Worm (Caenorhabditis elegans) whole organism, early embryonic: ENCODE measurements around the gene F46G11.6.

Experiments
- B0310.2 ChIP-seq: sonication (generic microtip); optimal IDR thresholded peaks from 2 replicates; lab custom pipeline; 2016; ENCODE audit warnings: mild to moderate bottlenecking, missing genetic modification characterization, missing compliant biosample characterization
- F13C5.2 ChIP-seq: sonication (generic microtip); optimal IDR thresholded peaks from 2 replicates; lab custom pipeline; 2017; ENCODE audit warnings: mild to moderate bottlenecking, missing genetic modification characterization, inconsistent platforms, missing compliant biosample characterization
- aly-1 ChIP-seq: sonication (generic microtip); optimal IDR thresholded peaks from 2 replicates; lab custom pipeline; 2016; ENCODE audit warnings: missing genetic modification characterization, missing compliant biosample characterization
- ama-1 ChIP-seq: fragments of 150-350 bp; optimal IDR thresholded peaks from 2 replicates; lab custom pipeline; 2014
- ceh-13 ChIP-seq: fragments of 200-800 bp; sonication (Bioruptor generic); optimal IDR thresholded peaks from 2 replicates; lab custom pipeline; 2018; ENCODE audit warnings: mild to moderate bottlenecking, missing genetic modification characterization, missing compliant biosample characterization
- ceh-36 ChIP-seq: sonication (generic microtip); optimal IDR thresholded peaks from 2 replicates; lab custom pipeline; 2016; ENCODE audit warnings: missing genetic modification characterization, inconsistent platforms, missing compliant biosample characterization
- hmg-4 ChIP-seq: fragments of 200-800 bp; sonication (Bioruptor generic); optimal IDR thresholded peaks from 2 replicates; lab custom pipeline; 2018; ENCODE audit warnings: mild to moderate bottlenecking, missing genetic modification characterization, missing compliant biosample characterization
- scrt-1 ChIP-seq: fragments of 200-800 bp; sonication (Bioruptor generic); IDR thresholded peaks from 2 replicates; pipeline ENCODE4 v1.3.6; 2022; ENCODE audit warnings: missing genetic modification characterization, missing compliant biosample characterization
- sea-1 ChIP-seq: fragments of 200-800 bp; sonication (Bioruptor generic); conservative IDR thresholded peaks from 2 replicates; pipeline ENCODE4 v1.3.6; 2022; ENCODE audit warnings: missing genetic modification characterization, missing compliant biosample characterization
- tbx-11 ChIP-seq: fragments of 200-800 bp; sonication (Bioruptor generic); IDR thresholded peaks from 2 replicates; pipeline ENCODE4 v1.3.6; 2022; ENCODE audit warnings: missing genetic modification characterization, missing compliant biosample characterization
- tbx-37 ChIP-seq: fragments of 200-800 bp; sonication (Bioruptor generic); conservative IDR thresholded peaks from 2 replicates; pipeline ENCODE4 v1.3.6; 2022; ENCODE audit warnings: missing genetic modification reagents, missing genetic modification characterization, missing compliant biosample characterization

F46G11.6 gene

DNA sequence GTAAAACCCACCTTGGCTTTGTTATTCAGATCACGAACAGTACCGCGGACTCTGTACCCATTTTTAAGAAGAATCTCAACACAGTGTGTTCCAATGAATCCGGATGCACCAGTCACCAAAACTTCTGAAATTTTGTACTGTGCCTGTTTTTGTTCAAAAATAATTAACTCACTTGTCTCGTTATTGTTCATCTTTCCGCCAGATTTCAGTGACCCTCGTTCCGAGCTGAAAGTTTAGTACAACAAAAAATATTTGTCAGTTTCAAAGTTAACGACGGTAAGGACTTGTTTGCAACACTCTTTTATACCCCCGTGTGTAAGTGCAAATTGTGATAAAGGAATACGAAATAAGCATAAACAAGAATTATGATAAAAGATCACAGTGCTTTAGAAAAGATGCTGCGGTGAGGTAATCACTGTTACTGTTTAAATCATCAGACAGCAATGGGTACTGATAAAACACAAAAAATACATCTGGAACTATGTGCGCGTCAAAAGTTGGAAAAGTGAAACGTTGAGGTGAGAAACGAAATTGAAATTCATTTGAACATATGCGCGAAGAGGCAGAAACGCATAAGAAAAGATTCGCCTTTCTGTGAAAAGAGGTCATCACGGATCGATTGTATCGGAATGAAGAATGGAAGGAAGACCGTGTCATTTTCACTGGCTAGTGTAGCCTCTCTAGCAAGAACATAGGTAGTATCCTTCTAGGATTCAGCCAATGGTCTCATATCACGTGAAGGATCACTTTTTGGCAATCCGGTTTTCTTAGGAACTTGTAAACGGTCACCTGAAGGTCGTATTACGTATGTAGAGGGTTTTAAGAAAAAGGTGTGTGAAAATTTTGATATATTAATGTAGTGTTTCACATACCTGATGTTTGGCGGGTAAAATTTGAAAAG, 48.5 kb downstream of the F46G11.6 start, which contains the start of gene F13D11.4:
Gene F13D11.4 (minus strand): TSS at position 225 of the 901 bp plus-strand sequence.
- TF ChIP-seq hmg-4 (GFP tag; lab: Kevin White, UChicago) (no peak), sea-1 (GFP tag; lab: Robert Waterston, UW) (no peak), ceh-13 (no peak), F13C5.2 (tag; lab: Kevin White, UChicago) (no peak), scrt-1 (GFP tag; lab: Robert Waterston, UW) (no peak), B0310.2 (tag; lab: Kevin White, UChicago) (no peak), tbx-37 (no peak), ceh-36 (tag; lab: Kevin White, UChicago) (no peak), tbx-11 (no peak), ama-1 (no peak)

DNA sequence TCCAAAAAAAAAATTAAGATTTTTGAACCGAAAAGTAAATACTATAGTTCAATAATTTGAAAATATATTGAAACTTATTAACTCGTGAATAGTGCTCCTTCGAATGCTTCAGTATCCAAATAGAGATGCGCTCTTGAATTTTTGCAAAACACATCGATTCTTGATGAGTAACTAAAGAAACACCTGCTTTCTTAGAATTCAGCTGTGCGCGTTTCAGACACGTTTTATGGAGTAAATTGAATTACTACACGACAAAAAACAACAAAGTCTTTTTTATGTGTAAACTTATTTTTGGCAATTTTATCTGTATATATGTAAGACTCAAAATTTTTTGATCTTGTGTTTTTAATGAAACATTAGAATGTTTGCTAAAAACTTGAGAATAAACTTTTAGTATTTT, 50.2 kb downstream of the F46G11.6 start:
- no peak for TF ChIP-seq scrt-1 (GFP tag; lab: Robert Waterston, UW)
- TF ChIP-seq aly-1: no peak
- TF ChIP-seq B0310.2 (tag; lab: Kevin White, UChicago): no peak
